Worm (Caenorhabditis elegans) whole organism, L4 larva: ENCODE measurements around the gene osta-2.

Source experiments
- ceh-20 ChIP-seq: fragments of 200-800 bp; sonication (Bioruptor generic); IDR thresholded peaks from 2 replicates; pipeline ENCODE4 v1.3.6; 2022; ENCODE audit warnings: missing genetic modification reagents, missing genetic modification characterization, missing compliant biosample characterization
- ceh-28 ChIP-seq: fragments of 150-350 bp; optimal IDR thresholded peaks from 2 replicates; lab custom pipeline; 2014; ENCODE audit warnings: missing biosample characterization, missing genetic modification reagents, missing genetic modification characterization
- daf-19 ChIP-seq: fragments of 200-800 bp; sonication (Bioruptor generic); conservative IDR thresholded peaks from 2 replicates; pipeline ENCODE4 v1.3.6; 2022; ENCODE audit warnings: missing genetic modification characterization, missing compliant biosample characterization
- fkh-10 ChIP-seq: fragments of 150-350 bp; optimal IDR thresholded peaks from 2 replicates; lab custom pipeline; 2014; ENCODE audit warnings: missing biosample characterization, missing genetic modification reagents, missing genetic modification characterization
- hmg-1.1 ChIP-seq: fragments of 200-800 bp; sonication (Bioruptor generic); IDR thresholded peaks from 2 replicates; pipeline ENCODE4 v1.3.6; 2022; ENCODE audit warnings: missing genetic modification reagents, missing genetic modification characterization, missing compliant biosample characterization
- lin-15B ChIP-seq: fragments of 150-350 bp; sonication (generic microtip); optimal IDR thresholded peaks from 3 replicates; lab custom pipeline; 2014; ENCODE audit warnings: missing biosample characterization, missing genetic modification characterization
- lin-39 ChIP-seq: fragments of 150-350 bp; optimal IDR thresholded peaks from 2 replicates; lab custom pipeline; 2014; ENCODE audit warnings: missing biosample characterization, missing genetic modification reagents, missing genetic modification characterization
- nhr-11 ChIP-seq: fragments of 150-350 bp; optimal IDR thresholded peaks from 2 replicates; lab custom pipeline; 2014; ENCODE audit warnings: missing biosample characterization, missing genetic modification characterization
- nhr-76 ChIP-seq: fragments of 150-350 bp; optimal IDR thresholded peaks from 2 replicates; lab custom pipeline; 2014; ENCODE audit warnings: missing biosample characterization, missing genetic modification characterization
- tag-97 ChIP-seq: fragments of 200-800 bp; sonication (Bioruptor generic); IDR thresholded peaks from 2 replicates; pipeline ENCODE4 v1.3.6; 2022; ENCODE audit warnings: missing genetic modification characterization, missing compliant biosample characterization
- zag-1 ChIP-seq: fragments of 150-350 bp; optimal IDR thresholded peaks from 2 replicates; lab custom pipeline; 2014; ENCODE audit warnings: missing biosample characterization, missing genetic modification characterization

DNA sequence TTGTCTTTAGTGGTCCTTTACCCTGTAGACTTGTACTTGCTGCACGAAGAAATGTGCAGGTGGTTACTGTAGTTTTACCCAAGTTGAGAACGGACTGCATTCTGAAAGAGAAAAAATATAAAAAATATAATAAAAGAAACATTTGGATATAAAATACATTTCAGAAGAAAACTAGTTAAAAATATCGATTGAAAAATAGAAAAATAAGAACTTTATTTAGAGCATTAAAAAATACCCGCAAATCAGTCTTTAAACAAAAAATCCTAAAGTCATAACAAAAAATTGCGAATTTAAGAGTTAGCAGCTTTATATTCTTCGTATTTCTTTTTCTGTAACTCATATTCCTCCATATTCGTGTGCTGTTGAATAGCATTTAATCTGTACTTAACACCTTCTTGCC, 38.7 kb upstream of the osta-2 start, which contains the start of gene C25H3.7:
- TF ChIP-seq lin-39 (no peak), lin-15B (no peak), nhr-76 (tag; lab: Kevin White, UChicago) (no peak), zag-1 (tag; lab: Kevin White, UChicago) (no peak), daf-19 (GFP tag; lab: Robert Waterston, UW) (no peak), tag-97 (no peak), ceh-28 (tag; lab: Kevin White, UChicago) (no peak), ceh-20 (GFP tag; lab: Robert Waterston, UW) (no peak), nhr-11 (tag; lab: Kevin White, UChicago) (no peak), hmg-1.1 (no peak), fkh-10 (GFP tag; lab: Kevin White, UChicago) (no peak)
